Worm (Caenorhabditis elegans) whole organism, mixed stage, embryonic: ENCODE data around the gene F38A6.4.

Experiments used
- blmp-1 ChIP-seq: fragments of 150-350 bp; optimal IDR thresholded peaks from 2 replicates; lab custom pipeline; 2014; ENCODE audit warnings: missing biosample characterization, missing genetic modification characterization
- elt-1 ChIP-seq: sonication (generic microtip); optimal IDR thresholded peaks from 2 replicates; lab custom pipeline; 2017; ENCODE audit warnings: missing genetic modification characterization, mild to moderate bottlenecking, missing compliant biosample characterization, antibody characterized with exemption, moderate library complexity, borderline replicate concordance; ENCODE audit not compliant: insufficient read depth
- lsy-2 ChIP-seq: fragments of 150-350 bp; optimal IDR thresholded peaks from 2 replicates; lab custom pipeline; 2014; ENCODE audit warnings: missing biosample characterization, missing genetic modification characterization
- mls-2 ChIP-seq: sonication (generic microtip); optimal IDR thresholded peaks from 2 replicates; lab custom pipeline; 2016; ENCODE audit warnings: mild to moderate bottlenecking, missing genetic modification characterization, moderate library complexity, missing compliant biosample characterization
- nhr-237 ChIP-seq: fragments of 150-350 bp; optimal IDR thresholded peaks from 2 replicates; lab custom pipeline; 2014; ENCODE audit warnings: missing biosample characterization, missing genetic modification characterization
- nhr-76 ChIP-seq: sonication (generic microtip); optimal IDR thresholded peaks from 2 replicates; lab custom pipeline; 2017; ENCODE audit warnings: missing biosample characterization, missing genetic modification characterization
- unc-39 ChIP-seq: fragments of 150-350 bp; optimal IDR thresholded peaks from 2 replicates; lab custom pipeline; 2014; ENCODE audit warnings: missing biosample characterization, missing genetic modification characterization
- unc-62 ChIP-seq: fragments of 150-350 bp; optimal IDR thresholded peaks from 2 replicates; lab custom pipeline; 2014; ENCODE audit warnings: missing biosample characterization, missing genetic modification reagents, missing genetic modification characterization

- TF ChIP-seq blmp-1 (tag; lab: Kevin White, UChicago) (no peak), nhr-76 (tag; lab: Kevin White, UChicago) (no peak), elt-1 (tag; lab: Kevin White, UChicago) (no peak), nhr-237 (tag; lab: Kevin White, UChicago) (no peak), unc-62 (GFP tag; lab: Kevin White, UChicago) (no peak), lsy-2 (no peak), unc-39 (no peak), mls-2 (tag; lab: Kevin White, UChicago) (no peak)
These were observed 29.9 kb downstream of the F38A6.4 start for ce11 chrV:20745278-20745677.
